Fruit fly (Drosophila melanogaster): ENCODE data around the gene CG1265.

Gene CG1265

dm6 chr3L:4232724-4233367, 21.7 kb upstream of the CG1265 start (continued):
- TF ChIP-seq Antp (GFP tag; optimal IDR thresholded peaks at IDR 0.05), result no peak
- peak; percentile 70 for TF ChIP-seq sens (GFP tag)
- peak; percentile 57; the same call in 2 of the 3 replicates for TF ChIP-seq CG17361 (GFP tag; IDR thresholded peaks at IDR 0.05)

dm6 chr3L:4233603-4234277, 20.8 kb upstream of the CG1265 start:
- TF ChIP-seq Trl (optimal IDR thresholded peaks at IDR 0.05), result peak; percentile 54 to 69
- no peak for TF ChIP-seq Trl (GFP tag; optimal IDR thresholded peaks at IDR 0.05)
- no peak for TF ChIP-seq MTF-1 (GFP tag; optimal IDR thresholded peaks at IDR 0.05; ENCODE audit: borderline replicate concordance)
- no peak for TF ChIP-seq fu2 (GFP tag; optimal IDR thresholded peaks at IDR 0.05)
- no peak for TF ChIP-seq CG2129 (GFP tag; IDR thresholded peaks at IDR 0.05; ENCODE audit: partially characterized antibody)
- no peak for TF ChIP-seq CG6854 (GFP tag; optimal IDR thresholded peaks at IDR 0.05)
- no peak for TF ChIP-seq ase (GFP tag; IDR thresholded peaks at IDR 0.05)
- TF ChIP-seq Optix (GFP tag; IDR thresholded peaks at IDR 0.05), result no peak
- TF ChIP-seq CG4404 (GFP tag; IDR thresholded peaks at IDR 0.05), result no peak
- TF ChIP-seq ewg (GFP tag; optimal IDR thresholded peaks at IDR 0.05), result no peak
- no peak for TF ChIP-seq gt (GFP tag; IDR thresholded peaks at IDR 0.05)
- TF ChIP-seq Pdp1 (GFP tag; optimal IDR thresholded peaks at IDR 0.05), result no peak
- TF ChIP-seq kni (GFP tag; optimal IDR thresholded peaks at IDR 0.05), result peak; percentile 19
- no peak for TF ChIP-seq gcm (GFP tag; optimal IDR thresholded peaks at IDR 0.05)
- TF ChIP-seq z (GFP tag; IDR thresholded peaks at IDR 0.05), result peak; percentile 89
- no peak for TF ChIP-seq stwl (tag; optimal IDR thresholded peaks at IDR 0.05)
- no peak for TF ChIP-seq Bdp1 (GFP tag; optimal IDR thresholded peaks at IDR 0.05)
- TF ChIP-seq trem (tag; optimal IDR thresholded peaks at IDR 0.05), result no peak
- TF ChIP-seq CG10543 (GFP tag; optimal IDR thresholded peaks at IDR 0.05), result peak; percentile 8
- no peak for TF ChIP-seq gem (tag; optimal IDR thresholded peaks at IDR 0.05)
- no peak for TF ChIP-seq Dll (GFP tag; IDR thresholded peaks at IDR 0.05; ENCODE audit: partially characterized antibody)
- TF ChIP-seq CG34376 (GFP tag; optimal IDR thresholded peaks at IDR 0.05), result no peak
- no peak for TF ChIP-seq HmgZ (tag; optimal IDR thresholded peaks at IDR 0.05)
- no peak for TF ChIP-seq CG11504 (tag; optimal IDR thresholded peaks at IDR 0.05)
- TF ChIP-seq Poxn (GFP tag; IDR thresholded peaks at IDR 0.05), result no peak
- TF ChIP-seq HLHmδ (GFP tag; optimal IDR thresholded peaks at IDR 0.05), result peak; percentile 36
- peak; percentile 65 for TF ChIP-seq onecut (GFP tag; IDR thresholded peaks at IDR 0.05)
- TF ChIP-seq Sry-β (GFP tag; optimal IDR thresholded peaks at IDR 0.05), result no peak
- TF ChIP-seq tna (GFP tag; IDR thresholded peaks at IDR 0.05; ENCODE audit: partially characterized antibody), result peak; percentile 30; the same call in 1 of the 2 replicates
- peak; percentile 58 for TF ChIP-seq Adf1 (GFP tag; IDR thresholded peaks at IDR 0.05)
- TF ChIP-seq ssp (GFP tag; IDR thresholded peaks at IDR 0.05), result no peak
- no peak for TF ChIP-seq NK7.1 (GFP tag; optimal IDR thresholded peaks at IDR 0.05)
- TF ChIP-seq schlank (tag; optimal IDR thresholded peaks at IDR 0.05), result no peak
- TF ChIP-seq Max (GFP tag; optimal IDR thresholded peaks at IDR 0.05), result no peak
- no peak for TF ChIP-seq disco-r (GFP tag; optimal IDR thresholded peaks at IDR 0.05)
- TF ChIP-seq CG13775 (GFP tag; optimal IDR thresholded peaks at IDR 0.05), result no peak
- no peak for TF ChIP-seq CG17186 (GFP tag; optimal IDR thresholded peaks at IDR 0.05)
- no peak for TF ChIP-seq MESR4 (GFP tag; optimal IDR thresholded peaks at IDR 0.05)
- TF ChIP-seq CG10431 (GFP tag; optimal IDR thresholded peaks at IDR 0.05), result no peak
- peak; percentile 94 for TF ChIP-seq cg (GFP tag; optimal IDR thresholded peaks at IDR 0.05)
- TF ChIP-seq B-H1 (GFP tag; IDR thresholded peaks at IDR 0.05), result no peak
- no peak for TF ChIP-seq CG1602 (GFP tag; optimal IDR thresholded peaks at IDR 0.05)
- no peak for TF ChIP-seq pros (GFP tag; optimal IDR thresholded peaks at IDR 0.05)
- TF ChIP-seq CG17361 (GFP tag; IDR thresholded peaks at IDR 0.05), result no peak
- TF ChIP-seq rib (GFP tag; IDR thresholded peaks at IDR 0.05), result no peak
